Fruit fly (Drosophila melanogaster): Measurements from ENCODE around the gene eEF1gamma.

eEF1gamma gene

dm6 chr3R:29259466-29260132 lies 39.6 kb downstream of the eEF1gamma start:
- no peak for TF ChIP-seq CG17801 (GFP tag; optimal IDR thresholded peaks at IDR 0.05; ENCODE audit: partially characterized antibody)

dm6 chr3R:29262481-29262880 lies 42.5 kb downstream of the eEF1gamma start:
- TF ChIP-seq CG17801 (GFP tag; optimal IDR thresholded peaks at IDR 0.05; ENCODE audit: partially characterized antibody), result no peak

dm6 chr3R:29263264-29263663 lies 43.3 kb downstream of the eEF1gamma start:
- no peak for TF ChIP-seq CG17801 (GFP tag; optimal IDR thresholded peaks at IDR 0.05; ENCODE audit: partially characterized antibody)

dm6 chr3R:29265075-29265474 lies 45.1 kb downstream of the eEF1gamma start:
- no peak for TF ChIP-seq CG17801 (GFP tag; optimal IDR thresholded peaks at IDR 0.05; ENCODE audit: partially characterized antibody)

dm6 chr3R:29266607-29267006 lies 46.6 kb downstream of the eEF1gamma start:
- TF ChIP-seq CG17801 (GFP tag; optimal IDR thresholded peaks at IDR 0.05; ENCODE audit: partially characterized antibody), result no peak

dm6 chr3R:29268062-29268461 lies 48.1 kb downstream of the eEF1gamma start:
- TF ChIP-seq CG17801 (GFP tag; optimal IDR thresholded peaks at IDR 0.05; ENCODE audit: partially characterized antibody), result no peak

dm6 chr3R:29269204-29269603 lies 49.2 kb downstream of the eEF1gamma start:
- no peak for TF ChIP-seq CG17801 (GFP tag; optimal IDR thresholded peaks at IDR 0.05; ENCODE audit: partially characterized antibody)

Measured in ovary, adult (tissue).